Fruit fly (Drosophila melanogaster) whole organism, embryonic: ENCODE results near the gene Charon.

Source experiments
- Ada2b ChIP-seq: fragments of 200-800 bp; sonication (Bioruptor generic); IDR thresholded peaks from 2 replicates; pipeline ENCODE4 v1.3.6; 2022; ENCODE audit warnings: missing biosample characterization, missing genetic modification characterization
- Antp ChIP-seq: fragments of 200-800 bp; sonication (Bioruptor generic); optimal IDR thresholded peaks from 3 replicates; lab custom pipeline; 2016; ENCODE audit warnings: missing biosample characterization, missing genetic modification characterization
- Bteb2 ChIP-seq: fragments of 200-800 bp; sonication (Bioruptor generic); optimal IDR thresholded peaks from 2 replicates; lab custom pipeline; 2016; ENCODE audit warnings: missing biosample characterization, missing genetic modification characterization
- CG10209 ChIP-seq: fragments of 200-800 bp; sonication (Bioruptor generic); optimal IDR thresholded peaks from 3 replicates; lab custom pipeline; 2017; ENCODE audit warnings: missing biosample characterization, mild to moderate bottlenecking, missing genetic modification characterization, missing genetic modification reagents
- CG11696 ChIP-seq: fragments of 200-800 bp; sonication (Bioruptor generic); IDR thresholded peaks from 2 replicates; pipeline ENCODE4 v1.3.6; 2022; ENCODE audit warnings: missing biosample characterization, missing genetic modification characterization
- CG12236 ChIP-seq: fragments of 200-800 bp; sonication (Bioruptor generic); optimal IDR thresholded peaks from 2 replicates; lab custom pipeline; 2016; ENCODE audit warnings: missing biosample characterization, missing genetic modification characterization
- CG15696 ChIP-seq: fragments of 200-800 bp; sonication (Bioruptor generic); optimal IDR thresholded peaks from 2 replicates; lab custom pipeline; 2019; ENCODE audit warnings: missing biosample characterization, mild to moderate bottlenecking, missing genetic modification characterization, moderate library complexity
- CG1647 ChIP-seq: fragments of 200-800 bp; sonication (Bioruptor generic); optimal IDR thresholded peaks from 3 replicates; lab custom pipeline; 2016; ENCODE audit warnings: missing biosample characterization, missing genetic modification characterization
- CG2875 ChIP-seq: fragments of 200-800 bp; sonication (Bioruptor generic); optimal IDR thresholded peaks from 2 replicates; lab custom pipeline; 2017; ENCODE audit warnings: missing biosample characterization, mild to moderate bottlenecking, missing genetic modification characterization, missing genetic modification reagents
- CG34422 ChIP-seq: fragments of 200-800 bp; sonication (Bioruptor generic); IDR thresholded peaks from 3 replicates; pipeline ENCODE4 v1.3.6; 2022; ENCODE audit warnings: missing biosample characterization, missing genetic modification characterization
- CG4617 ChIP-seq: fragments of 200-800 bp; sonication (Bioruptor generic); optimal IDR thresholded peaks from 3 replicates; lab custom pipeline; 2016; ENCODE audit warnings: missing biosample characterization, missing genetic modification characterization, borderline replicate concordance
- CG5245 ChIP-seq: fragments of 200-800 bp; sonication (Bioruptor generic); optimal IDR thresholded peaks from 3 replicates; lab custom pipeline; 2016; ENCODE audit warnings: missing biosample characterization, missing genetic modification characterization
- CG7963 ChIP-seq: fragments of 200-800 bp; sonication (Bioruptor generic); IDR thresholded peaks from 3 replicates; pipeline ENCODE4 v1.3.6; 2022; ENCODE audit warnings: missing biosample characterization, missing genetic modification characterization; ENCODE audit not compliant: partially characterized antibody
- Camta ChIP-seq: fragments of 200-800 bp; sonication (Bioruptor generic); optimal IDR thresholded peaks from 2 replicates; lab custom pipeline; 2016; ENCODE audit warnings: missing biosample characterization, missing genetic modification characterization
- Dek ChIP-seq: fragments of 200-800 bp; sonication (Bioruptor generic); optimal IDR thresholded peaks from 3 replicates; lab custom pipeline; 2019; ENCODE audit warnings: missing biosample characterization, mild to moderate bottlenecking, missing genetic modification characterization, moderate library complexity
- Dref ChIP-seq: fragments of 200-800 bp; sonication (Bioruptor generic); IDR thresholded peaks from 2 replicates; pipeline ENCODE4 v1.3.6; 2022; ENCODE audit warnings: missing biosample characterization, missing genetic modification characterization
- H15 ChIP-seq: fragments of 200-800 bp; sonication (Bioruptor generic); IDR thresholded peaks from 3 replicates; pipeline ENCODE4 v1.3.6; 2022; ENCODE audit warnings: missing biosample characterization, missing genetic modification characterization
- HLH4C ChIP-seq: fragments of 200-800 bp; sonication (Bioruptor generic); IDR thresholded peaks from 3 replicates; pipeline ENCODE4 v1.3.6; 2022; ENCODE audit warnings: missing biosample characterization, missing genetic modification characterization; ENCODE audit not compliant: partially characterized antibody
- Hand ChIP-seq: fragments of 200-800 bp; sonication (Bioruptor generic); optimal IDR thresholded peaks from 2 replicates; lab custom pipeline; 2017; ENCODE audit warnings: mild to moderate bottlenecking, missing biosample characterization, missing genetic modification reagents, missing genetic modification characterization
- Hr51 ChIP-seq, 2 experiments: fragments of 200-800 bp; sonication (Bioruptor generic); optimal IDR thresholded peaks; 2 replicates in 1 of 2; 3 replicates in 1 of 2; lab custom pipeline; 2016 to 2018; ENCODE audit warnings: missing biosample characterization in 2 of 2, missing genetic modification characterization in 2 of 2, mild to moderate bottlenecking in 1 of 2, moderate library complexity in 1 of 2
- Kr ChIP-seq: fragments of 200-800 bp; sonication (Bioruptor generic); optimal IDR thresholded peaks from 2 replicates; lab custom pipeline; 2017; ENCODE audit warnings: missing biosample characterization, mild to moderate bottlenecking, missing genetic modification characterization
- Mes4 ChIP-seq: fragments of 200-800 bp; sonication (Bioruptor generic); optimal IDR thresholded peaks from 2 replicates; lab custom pipeline; 2016; ENCODE audit warnings: missing biosample characterization, missing genetic modification characterization
- NFAT ChIP-seq: fragments of 200-800 bp; sonication (Bioruptor generic); IDR thresholded peaks from 2 replicates; pipeline ENCODE4 v1.3.6; 2022; ENCODE audit warnings: missing biosample characterization, missing genetic modification characterization
- Nf-YC ChIP-seq: fragments of 200-800 bp; optimal IDR thresholded peaks from 3 replicates; lab custom pipeline; 2019; ENCODE audit warnings: missing biosample characterization, mild to moderate bottlenecking, missing genetic modification characterization, moderate library complexity
- NfI ChIP-seq: fragments of 200-800 bp; sonication (Bioruptor generic); optimal IDR thresholded peaks from 3 replicates; lab custom pipeline; 2018; ENCODE audit warnings: missing biosample characterization, mild to moderate bottlenecking, missing genetic modification characterization, moderate library complexity
- Oaz ChIP-seq: fragments of 200-800 bp; sonication (Bioruptor generic); IDR thresholded peaks from 2 replicates; pipeline ENCODE4 v1.3.6; 2022; ENCODE audit warnings: missing biosample characterization, missing genetic modification characterization
- Ravus ChIP-seq: fragments of 200-800 bp; sonication (Bioruptor generic); IDR thresholded peaks from 2 replicates; pipeline ENCODE4 v1.3.6; 2022; ENCODE audit warnings: missing biosample characterization, missing genetic modification characterization
- Scr ChIP-seq: fragments of 200-800 bp; sonication (Bioruptor generic); IDR thresholded peaks from 2 replicates; pipeline ENCODE4 v1.3.6; 2022; ENCODE audit warnings: missing biosample characterization, missing genetic modification characterization; ENCODE audit not compliant: partially characterized antibody
- Side ChIP-seq: fragments of 200-800 bp; sonication (Bioruptor generic); optimal IDR thresholded peaks from 2 replicates; lab custom pipeline; 2016; ENCODE audit warnings: missing biosample characterization, missing genetic modification characterization
- TFAM ChIP-seq: fragments of 200-800 bp; sonication (Bioruptor generic); optimal IDR thresholded peaks from 2 replicates; lab custom pipeline; 2017; ENCODE audit warnings: missing biosample characterization, missing genetic modification characterization, inconsistent platforms
- Xbp1 ChIP-seq: fragments of 200-800 bp; sonication (Bioruptor generic); optimal IDR thresholded peaks from 3 replicates; lab custom pipeline; 2016; ENCODE audit warnings: missing biosample characterization, mild to moderate bottlenecking, missing genetic modification characterization
- ap ChIP-seq: fragments of 200-800 bp; sonication (Bioruptor generic); IDR thresholded peaks from 2 replicates; pipeline ENCODE4 v1.3.6; 2022; ENCODE audit warnings: missing biosample characterization, missing genetic modification characterization
- ato ChIP-seq: fragments of 200-800 bp; sonication (Bioruptor generic); IDR thresholded peaks from 2 replicates; pipeline ENCODE4 v1.3.6; 2022; ENCODE audit warnings: missing biosample characterization, missing genetic modification characterization; ENCODE audit not compliant: partially characterized antibody
- disco-r ChIP-seq: fragments of 200-800 bp; sonication (Bioruptor generic); optimal IDR thresholded peaks from 2 replicates; lab custom pipeline; 2016; ENCODE audit warnings: missing biosample characterization, missing genetic modification characterization
- ems ChIP-seq: fragments of 200-800 bp; sonication (Bioruptor generic); optimal IDR thresholded peaks from 3 replicates; lab custom pipeline; 2016; ENCODE audit warnings: missing biosample characterization, missing genetic modification characterization
- en ChIP-seq: fragments of 200-800 bp; sonication (Bioruptor generic); optimal IDR thresholded peaks from 2 replicates; lab custom pipeline; 2016; ENCODE audit warnings: missing biosample characterization, missing genetic modification characterization
- fd3F ChIP-seq: fragments of 200-800 bp; sonication (Bioruptor generic); optimal IDR thresholded peaks from 2 replicates; lab custom pipeline; 2018; ENCODE audit warnings: missing biosample characterization, mild to moderate bottlenecking, missing genetic modification characterization, moderate library complexity
- ftz-f1 ChIP-seq: fragments of 200-800 bp; sonication (Bioruptor generic); optimal IDR thresholded peaks from 2 replicates; lab custom pipeline; 2016; ENCODE audit warnings: missing biosample characterization, missing genetic modification characterization
- jing ChIP-seq: fragments of 200-800 bp; sonication (Bioruptor generic); optimal IDR thresholded peaks from 2 replicates; lab custom pipeline; 2018; ENCODE audit warnings: missing biosample characterization, mild to moderate bottlenecking, missing genetic modification characterization
- kah ChIP-seq: fragments of 200-800 bp; sonication (Bioruptor generic); optimal IDR thresholded peaks from 2 replicates; lab custom pipeline; 2018; ENCODE audit warnings: missing biosample characterization, mild to moderate bottlenecking, missing genetic modification characterization
- otp ChIP-seq: fragments of 200-800 bp; sonication (Bioruptor generic); IDR thresholded peaks from 3 replicates; pipeline ENCODE4, ENCODE4 v1.3.6; 2022; ENCODE audit warnings: missing biosample characterization, missing genetic modification characterization
- pum ChIP-seq: fragments of 200-800 bp; sonication (Bioruptor generic); optimal IDR thresholded peaks from 2 replicates; lab custom pipeline; 2016; ENCODE audit warnings: missing biosample characterization, missing genetic modification characterization
- sug ChIP-seq: fragments of 200-800 bp; optimal IDR thresholded peaks from 2 replicates; lab custom pipeline; 2019; ENCODE audit warnings: missing biosample characterization, mild to moderate bottlenecking, missing genetic modification characterization, moderate library complexity
- trem ChIP-seq: fragments of 200-800 bp; optimal IDR thresholded peaks from 3 replicates; lab custom pipeline; 2019; ENCODE audit warnings: missing biosample characterization, mild to moderate bottlenecking, missing genetic modification characterization, moderate library complexity
- trh ChIP-seq: fragments of 200-800 bp; sonication (Bioruptor generic); optimal IDR thresholded peaks from 2 replicates; lab custom pipeline; 2016; ENCODE audit warnings: missing biosample characterization, missing genetic modification characterization
- tup ChIP-seq: fragments of 200-800 bp; sonication (Bioruptor generic); optimal IDR thresholded peaks from 2 replicates; lab custom pipeline; 2016; ENCODE audit warnings: missing biosample characterization, mild to moderate bottlenecking, missing genetic modification characterization, moderate library complexity
- unc-4 ChIP-seq: fragments of 200-800 bp; sonication (Bioruptor generic); IDR thresholded peaks from 2 replicates; pipeline ENCODE4 v1.3.6; 2022; ENCODE audit warnings: missing biosample characterization, missing genetic modification characterization; ENCODE audit not compliant: partially characterized antibody
- yki ChIP-seq: fragments of >200 bp; optimal IDR thresholded peaks from 3 replicates; lab custom pipeline; 2018

Charon gene

dm6 chr2L:1128932-1129887 lies 43.4 kb downstream of the Charon start, which contains the start of the genes Pino and TBC1D23 (continued):
- TF ChIP-seq HLH4C (GFP tag; lab: Robert Waterston, UW), result peak; percentile 41; the same call in 1 of the 3 replicates
- peak; percentile 80 for TF ChIP-seq Scr
- no peak for TF ChIP-seq ato (GFP tag; lab: Robert Waterston, UW)
- TF ChIP-seq trem (tag; lab: Kevin White, UChicago), result peak; percentile 71
- no peak for TF ChIP-seq ap (GFP tag; lab: Robert Waterston, UW)
- peak; percentile 47 for TF ChIP-seq fd3F
- no peak for TF ChIP-seq Bteb2 (GFP tag; lab: Kevin White, UChicago)
- TF ChIP-seq NfI (GFP tag; lab: Kevin White, UChicago), result peak; percentile 77
- no peak for TF ChIP-seq Hand (GFP tag; lab: Kevin White, UChicago)
- 0 out of 3 replicates have a peak, but pooled peaks have one; percentile 11 for TF ChIP-seq CG7963 (GFP tag; lab: Robert Waterston, UW)
- peak; percentile 70 for TF ChIP-seq NFAT (GFP tag; lab: Robert Waterston, UW)
- peak; percentile 67 for TF ChIP-seq unc-4 (GFP tag; lab: Robert Waterston, UW)
- TF ChIP-seq CG5245, result peak; percentile 49
- TF ChIP-seq Ravus, result no peak; the same call in 1 of the 2 replicates
- TF ChIP-seq Hr51 (GFP tag; optimal IDR thresholded peaks at IDR 0.05; lab: Kevin White, UChicago), result peak; percentile 54 to 75
- no peak for TF ChIP-seq Mes4
- TF ChIP-seq CG12236 (GFP tag; lab: Kevin White, UChicago), result no peak
- no peak for TF ChIP-seq disco-r
- TF ChIP-seq Camta (GFP tag; lab: Kevin White, UChicago), result peak; percentile 26
- no peak for TF ChIP-seq CG4617 (GFP tag; lab: Kevin White, UChicago)
- TF ChIP-seq Antp, result peak; percentile 36
- TF ChIP-seq H15, result peak; percentile 65; the same call in 1 of the 3 replicates
- peak; percentile 75 for TF ChIP-seq CG15696 (tag; lab: Kevin White, UChicago)
- TF ChIP-seq ftz-f1 (GFP tag; lab: Kevin White, UChicago), result no peak
- TF ChIP-seq Kr (GFP tag; lab: Kevin White, UChicago), result no peak
- no peak for TF ChIP-seq tup (GFP tag; lab: Kevin White, UChicago)
- TF ChIP-seq TFAM, result no peak
- TF ChIP-seq CG10209 (GFP tag; lab: Kevin White, UChicago), result peak; percentile 48
- TF ChIP-seq CG11696, result no peak
- peak; percentile 28 for TF ChIP-seq trh
- no peak for TF ChIP-seq yki (lab: Kevin White, UChicago)
- peak; percentile 9 for TF ChIP-seq pum (GFP tag; lab: Kevin White, UChicago)
- TF ChIP-seq CG2875, result peak; percentile 15
- TF ChIP-seq Dref (GFP tag; lab: Robert Waterston, UW), result peak; percentile 68
- TF ChIP-seq en (GFP tag; lab: Kevin White, UChicago), result no peak
- no peak for TF ChIP-seq jing (GFP tag; lab: Kevin White, UChicago)
- TF ChIP-seq CG34422 (GFP tag; lab: Robert Waterston, UW), result peak; percentile 37; the same call in 2 of the 3 replicates
- TF ChIP-seq sug (tag; lab: Kevin White, UChicago), result peak; percentile 83
- no peak for TF ChIP-seq otp (GFP tag; lab: Robert Waterston, UW)
- TF ChIP-seq Nf-YC, result peak; percentile 67
- peak; percentile 21 for TF ChIP-seq ems (GFP tag; lab: Kevin White, UChicago)
- no peak for TF ChIP-seq Side
- peak; percentile 80 for TF ChIP-seq Xbp1 (GFP tag; lab: Kevin White, UChicago)
- TF ChIP-seq Dek (tag; lab: Kevin White, UChicago), result peak; percentile 69
- TF ChIP-seq CG1647 (GFP tag; lab: Kevin White, UChicago), result peak; percentile 30
- peak; percentile 46; the same call in 1 of the 2 replicates for TF ChIP-seq Oaz
- TF ChIP-seq Ada2b (GFP tag; lab: Robert Waterston, UW), result peak; percentile 35; the same call in 1 of the 2 replicates
- TF ChIP-seq kah (GFP tag; lab: Kevin White, UChicago), result no peak
